Worm (Caenorhabditis elegans): ENCODE data around the gene C56C10.4.

The C56C10.4 gene

DNA sequence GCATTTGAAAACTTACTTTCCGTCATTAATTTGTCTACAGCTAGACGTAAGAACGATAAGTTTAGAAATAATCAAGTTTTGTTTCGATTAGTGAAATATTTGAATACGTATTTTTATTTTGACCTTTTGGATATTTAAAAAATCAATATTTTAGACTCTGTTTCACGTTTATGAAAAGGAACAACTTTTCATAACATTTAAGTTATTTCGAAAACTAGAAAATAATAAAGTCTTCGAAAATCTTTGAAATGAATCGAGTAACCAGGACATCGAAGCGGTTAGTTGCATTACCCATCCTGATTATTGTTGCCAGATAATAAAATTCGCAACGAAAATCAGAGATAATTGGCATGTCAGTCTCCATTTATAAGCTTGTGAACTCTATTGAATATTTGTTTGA, 1.6 kb upstream of the C56C10.4 start, which contains the start of gene C56C10.6:
Gene C56C10.6 (minus strand): TSS at position 101 of the 400 bp plus-strand sequence.
- TF ChIP-seq efl-1 (optimal IDR thresholded peaks at IDR 0.05), result no peak
- peak in 1 of 2 experiments; percentile 28 for TF ChIP-seq efl-1 (GFP tag; optimal IDR thresholded peaks at IDR 0.05 in 1 of 2)
- no peak for TF ChIP-seq dsc-1 (tag; optimal IDR thresholded peaks at IDR 0.05)

DNA sequence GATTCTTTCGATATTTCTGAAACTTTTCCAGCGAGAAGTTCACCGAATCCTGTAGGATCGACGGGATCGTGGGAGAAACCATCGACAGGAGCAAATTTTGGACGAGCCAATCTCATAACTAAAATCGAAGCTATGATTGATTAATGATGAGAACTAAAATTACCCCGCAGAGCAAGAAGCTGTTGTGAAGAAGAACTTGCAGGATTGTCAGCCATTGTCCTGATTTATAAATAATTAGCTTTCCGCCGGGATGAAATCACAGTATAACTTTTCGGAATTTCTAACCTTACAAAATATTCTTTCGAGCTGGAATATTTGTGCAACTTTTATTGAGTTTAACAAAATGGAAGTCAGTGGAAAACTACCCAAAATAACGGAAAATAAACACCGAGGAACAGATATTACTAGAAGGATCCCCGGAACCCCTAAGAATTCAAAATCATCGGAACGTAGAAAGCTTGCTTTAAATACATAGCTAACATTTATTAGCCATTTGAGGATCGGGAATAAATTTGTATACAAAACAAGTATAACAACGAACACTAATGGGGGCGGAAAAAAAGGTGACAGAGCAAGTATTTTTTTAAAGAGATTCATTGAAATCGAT, 4.5 kb downstream of the C56C10.4 start, which contains the start of gene C56C10.7:
Gene C56C10.7 (minus strand): TSS at position 312 of the 607 bp plus-strand sequence.
- TF ChIP-seq ceh-82 (tag; optimal IDR thresholded peaks at IDR 0.05), result peak in 1 of 3 experiments; percentile 16
- no peak for TF ChIP-seq C04F5.9 (tag; optimal IDR thresholded peaks at IDR 0.05)
- TF ChIP-seq mab-9 (GFP tag; IDR thresholded peaks at IDR 0.05), result no peak
- TF ChIP-seq tlp-1 (tag; optimal IDR thresholded peaks at IDR 0.05), result no peak
- TF ChIP-seq mep-1 (tag; optimal IDR thresholded peaks at IDR 0.05), result no peak
- peak; percentile 75 for TF ChIP-seq aly-2 (tag; optimal IDR thresholded peaks at IDR 0.05)
- TF ChIP-seq ztf-11 (tag; optimal IDR thresholded peaks at IDR 0.05), result peak in 1 of 2 experiments; percentile 3
- TF ChIP-seq unc-98 (GFP tag; IDR thresholded peaks at IDR 0.05), result no peak
- no peak for TF ChIP-seq nhr-76 (tag; optimal IDR thresholded peaks at IDR 0.05)
- TF ChIP-seq mef-2 (tag; optimal IDR thresholded peaks at IDR 0.05), result no peak
- peak; percentile 30 for TF ChIP-seq elt-2 (tag; optimal IDR thresholded peaks at IDR 0.05)
- TF ChIP-seq nhr-20 (tag; optimal IDR thresholded peaks at IDR 0.05), result peak; percentile 1
- TF ChIP-seq lsy-2 (tag; optimal IDR thresholded peaks at IDR 0.05), result peak in 1 of 2 experiments; percentile 15
- TF ChIP-seq nhr-71 (tag; optimal IDR thresholded peaks at IDR 0.05), result peak; percentile 11
- TF ChIP-seq nhr-90 (tag; optimal IDR thresholded peaks at IDR 0.05; ENCODE audit: poor library complexity), result peak; percentile 39
- TF ChIP-seq dpl-1 (GFP tag; optimal IDR thresholded peaks at IDR 0.05), result no peak
- no peak for TF ChIP-seq egl-13 (tag; optimal IDR thresholded peaks at IDR 0.05)
- TF ChIP-seq unc-30 (tag; optimal IDR thresholded peaks at IDR 0.05), result no peak
- TF ChIP-seq ama-1 (optimal IDR thresholded peaks at IDR 0.05), result peak; percentile 62
- TF ChIP-seq mdl-1 (tag; optimal IDR thresholded peaks at IDR 0.05), result no peak
- TF ChIP-seq snu-23 (GFP tag; optimal IDR thresholded peaks at IDR 0.05), result peak; percentile 32
- no peak for TF ChIP-seq dsc-1 (tag; optimal IDR thresholded peaks at IDR 0.05)
- TF ChIP-seq nhr-77 (tag; optimal IDR thresholded peaks at IDR 0.05), result no peak
- TF ChIP-seq nhr-85 (tag), result peak; percentile 24
- TF ChIP-seq lin-14 (GFP tag; optimal IDR thresholded peaks at IDR 0.05), result no peak
- no peak for TF ChIP-seq nhr-19 (GFP tag; conservative IDR thresholded peaks at IDR 0.05)

ce11 chrII:6588605-6589292, 5.9 kb downstream of the C56C10.4 start, which contains the start of gene icd-1:
icd-1 (minus strand) TSS chrII:6588655.
- TF ChIP-seq C34B4.2 (tag; optimal IDR thresholded peaks at IDR 0.05) (no peak), mdl-1 (tag; optimal IDR thresholded peaks at IDR 0.05) (peak; percentile 45 to 89), vab-15 (tag; optimal IDR thresholded peaks at IDR 0.05) (no peak), ceh-63 (GFP tag; optimal IDR thresholded peaks at IDR 0.05) (no peak), lir-3 (tag; optimal IDR thresholded peaks at IDR 0.05; ENCODE audit: poor library complexity) (peak; percentile 89), tlp-1 (tag; optimal IDR thresholded peaks at IDR 0.05) (no peak), hlh-4 (tag; optimal IDR thresholded peaks at IDR 0.05) (no peak), lin-13 (GFP tag; optimal IDR thresholded peaks at IDR 0.05) (peak; percentile 84), unc-98 (GFP tag; IDR thresholded peaks at IDR 0.05) (peak; percentile 82), aly-2 (tag; optimal IDR thresholded peaks at IDR 0.05) (peak; percentile 91), pag-3 (tag; optimal IDR thresholded peaks at IDR 0.05; ENCODE audit: borderline replicate concordance, insufficient read depth) (no peak), unc-130 (tag; optimal IDR thresholded peaks at IDR 0.05) (peak; percentile 74), elt-2 (tag; optimal IDR thresholded peaks at IDR 0.05) (peak; percentile 84), C16A3.4 (tag; optimal IDR thresholded peaks at IDR 0.05) (peak; percentile 92), blmp-1 (tag; optimal IDR thresholded peaks at IDR 0.05) (peak; percentile 79), skn-1 (tag; optimal IDR thresholded peaks at IDR 0.05) (peak; percentile 80), zag-1 (tag; optimal IDR thresholded peaks at IDR 0.05) (peak; percentile 73), lsy-2 (tag; optimal IDR thresholded peaks at IDR 0.05) (peak; percentile 94 to 96), xbp-1 (tag; optimal IDR thresholded peaks at IDR 0.05) (peak; percentile 94), grh-1 (GFP tag; IDR thresholded peaks at IDR 0.05) (peak; percentile 95), pax-3 (tag; optimal IDR thresholded peaks at IDR 0.05) (peak; percentile 90), nhr-28 (tag; optimal IDR thresholded peaks at IDR 0.05) (no peak), sptf-1 (tag; optimal IDR thresholded peaks at IDR 0.05) (no peak), ceh-88 (GFP tag; IDR thresholded peaks at IDR 0.05) (peak; percentile 89), sox-4 (tag; optimal IDR thresholded peaks at IDR 0.05) (peak; percentile 44), lin-15B (tag; optimal IDR thresholded peaks at IDR 0.05) (peak; percentile 71), mep-1 (tag; optimal IDR thresholded peaks at IDR 0.05) (peak; percentile 94)
